Worm (Caenorhabditis elegans): Measurements from ENCODE around the gene glc-4.

glc-4 gene

ce11 chrII:7174843-7175242 lies at the start of gene glc-4:
Gene glc-4 (minus strand): TSS chrII:7174943.
- TF ChIP-seq jun-1 (tag; optimal IDR thresholded peaks at IDR 0.05) (no peak), ztf-4 (tag; optimal IDR thresholded peaks at IDR 0.05) (no peak), daf-12 (tag; optimal IDR thresholded peaks at IDR 0.05) (no peak), lin-15B (tag; optimal IDR thresholded peaks at IDR 0.05) (no peak), nhr-12 (tag; optimal IDR thresholded peaks at IDR 0.05) (no peak), elt-1 (tag; optimal IDR thresholded peaks at IDR 0.05) (no peak), mml-1 (tag; optimal IDR thresholded peaks at IDR 0.05) (no peak), nfya-1 (tag; optimal IDR thresholded peaks at IDR 0.05; ENCODE audit: insufficient read depth) (no peak), nhr-77 (tag; optimal IDR thresholded peaks at IDR 0.05) (no peak), nhr-11 (tag; optimal IDR thresholded peaks at IDR 0.05) (no peak), sea-2 (GFP tag; optimal IDR thresholded peaks at IDR 0.05) (no peak), ztf-11 (tag; optimal IDR thresholded peaks at IDR 0.05) (no peak), nhr-28 (tag; optimal IDR thresholded peaks at IDR 0.05) (no peak), snpc-4 (tag; optimal IDR thresholded peaks at IDR 0.05) (no peak), hmg-11 (tag; optimal IDR thresholded peaks at IDR 0.05) (no peak), zag-1 (tag; optimal IDR thresholded peaks at IDR 0.05) (no peak), pha-4 (tag; optimal IDR thresholded peaks at IDR 0.05) (no peak), eor-1 (tag; optimal IDR thresholded peaks at IDR 0.05) (no peak), unc-39 (tag; optimal IDR thresholded peaks at IDR 0.05) (no peak)

- TF ChIP-seq snpc-4 (tag; optimal IDR thresholded peaks at IDR 0.05) = no peak
- TF ChIP-seq R02D3.7 (tag; optimal IDR thresholded peaks at IDR 0.05) = no peak
- no peak for TF ChIP-seq unc-62 (GFP tag; optimal IDR thresholded peaks at IDR 0.05)
- TF ChIP-seq nhr-67 (tag; optimal IDR thresholded peaks at IDR 0.05) = no peak
- TF ChIP-seq fos-1 (tag; optimal IDR thresholded peaks at IDR 0.05) = no peak
- TF ChIP-seq fkh-2 (tag; optimal IDR thresholded peaks at IDR 0.05) = no peak
- no peak for TF ChIP-seq elt-1 (tag; optimal IDR thresholded peaks at IDR 0.05)
- TF ChIP-seq hmg-11 (tag; optimal IDR thresholded peaks at IDR 0.05) = no peak
- TF ChIP-seq nhr-12 (tag; optimal IDR thresholded peaks at IDR 0.05) = no peak
- TF ChIP-seq nhr-77 (tag; optimal IDR thresholded peaks at IDR 0.05) = no peak
- TF ChIP-seq aly-2 (tag; optimal IDR thresholded peaks at IDR 0.05) = no peak
- no peak for TF ChIP-seq nhr-25 (tag; optimal IDR thresholded peaks at IDR 0.05)
- no peak for TF ChIP-seq ceh-9 (tag; optimal IDR thresholded peaks at IDR 0.05)
- no peak for TF ChIP-seq nhr-23 (tag; optimal IDR thresholded peaks at IDR 0.05)
- TF ChIP-seq eor-1 (tag; optimal IDR thresholded peaks at IDR 0.05) = no peak
These were observed 49.3 kb upstream of the glc-4 start for ce11 chrII:7224074-7224473.

- TF ChIP-seq zag-1 (tag; optimal IDR thresholded peaks at IDR 0.05) = no peak
- TF ChIP-seq ama-1 (optimal IDR thresholded peaks at IDR 0.05) = no peak
These were observed 42.3 kb upstream of the glc-4 start, which contains the start of gene E04F6.10 for ce11 chrII:7217047-7217446. Gene E04F6.10 (minus strand): TSS chrII:7217147.

ce11 chrII:7212059-7212458 lies 37.3 kb upstream of the glc-4 start, which contains the start of gene E04F6.9:
Gene E04F6.9 (minus strand): TSS chrII:7212159.
- TF ChIP-seq lin-39 (tag; optimal IDR thresholded peaks at IDR 0.05) (peak; percentile 1), jun-1 (tag; optimal IDR thresholded peaks at IDR 0.05) (no peak)

- TF ChIP-seq egl-5 (tag; optimal IDR thresholded peaks at IDR 0.05) = peak; percentile 82
- no peak for TF ChIP-seq mml-1 (tag; optimal IDR thresholded peaks at IDR 0.05)
- TF ChIP-seq unc-39 (tag; optimal IDR thresholded peaks at IDR 0.05) = no peak
- no peak for TF ChIP-seq nhr-77 (tag; optimal IDR thresholded peaks at IDR 0.05)
- TF ChIP-seq R02D3.7 (tag; optimal IDR thresholded peaks at IDR 0.05) = no peak
These were observed 36.5 kb upstream of the glc-4 start, which contains the start of gene E04F6.8 for ce11 chrII:7211280-7211679. Gene E04F6.8 (minus strand): TSS chrII:7211380.

ce11 chrII:7210187-7210586 lies 35.4 kb upstream of the glc-4 start, which contains the start of gene E04F6.15:
Gene E04F6.15 (minus strand): TSS chrII:7210287.
- TF ChIP-seq ceh-9 (tag; optimal IDR thresholded peaks at IDR 0.05) (no peak), unc-39 (tag; optimal IDR thresholded peaks at IDR 0.05) (no peak)

DNA sequence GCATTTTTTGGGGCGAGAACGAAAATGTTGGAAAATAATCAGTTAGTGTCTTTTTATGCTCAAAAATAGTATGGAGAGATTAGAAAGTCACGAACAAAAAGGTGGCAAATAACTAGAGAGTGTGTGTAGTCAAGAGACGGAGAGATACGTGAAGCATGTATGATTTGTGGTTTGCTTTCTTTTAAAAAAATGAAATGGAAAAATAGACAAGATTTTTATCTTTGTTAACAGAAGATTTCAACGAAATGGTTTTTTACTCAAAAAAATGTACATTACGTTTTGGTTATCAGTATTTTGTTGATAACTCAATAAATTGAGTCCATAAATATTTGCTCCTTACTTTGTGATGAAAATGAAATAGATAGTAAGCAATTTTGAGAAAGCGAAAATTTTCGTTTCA lies 33.4 kb upstream of the glc-4 start, which contains the start of gene dhs-7:
Gene dhs-7, minus strand, starts transcription at position 277 of the 400 bp plus-strand sequence.
- TF ChIP-seq elt-2 (tag; optimal IDR thresholded peaks at IDR 0.05) (peak; percentile 67), egl-5 (tag; optimal IDR thresholded peaks at IDR 0.05) (no peak)
